Worm (Caenorhabditis elegans) whole organism, L2 larva: ENCODE measurements around the gene C29E4.11.

Experiments used
- C34F6.9 ChIP-seq: fragments of 150-350 bp; optimal IDR thresholded peaks from 2 replicates; lab custom pipeline; 2014; ENCODE audit warnings: missing biosample characterization, missing genetic modification characterization
- F13H6.1 ChIP-seq: sonication (generic microtip); optimal IDR thresholded peaks from 2 replicates; lab custom pipeline; 2016; ENCODE audit warnings: missing genetic modification characterization, missing compliant biosample characterization
- R02D3.7 ChIP-seq: fragments of 150-350 bp; optimal IDR thresholded peaks from 2 replicates; lab custom pipeline; 2014; ENCODE audit warnings: missing biosample characterization, missing genetic modification characterization
- Y55F3AM.14 ChIP-seq: fragments of 200-800 bp; sonication (Bioruptor generic); optimal IDR thresholded peaks from 2 replicates; lab custom pipeline; 2018; ENCODE audit warnings: mild to moderate bottlenecking, missing genetic modification characterization, missing compliant biosample characterization
- aly-2 ChIP-seq: fragments of 150-350 bp; optimal IDR thresholded peaks from 2 replicates; lab custom pipeline; 2014; ENCODE audit warnings: missing biosample characterization, missing genetic modification characterization
- ama-1 ChIP-seq: fragments of 150-350 bp; optimal IDR thresholded peaks from 2 replicates; lab custom pipeline; 2018; ENCODE audit warnings: inconsistent platforms
- blmp-1 ChIP-seq: sonication (generic microtip); optimal IDR thresholded peaks from 2 replicates; lab custom pipeline; 2017; ENCODE audit warnings: missing genetic modification characterization, mild to moderate bottlenecking, missing compliant biosample characterization, antibody characterized with exemption, moderate library complexity; ENCODE audit not compliant: insufficient read depth
- ceh-16 ChIP-seq: fragments of 150-350 bp; optimal IDR thresholded peaks from 2 replicates; lab custom pipeline; 2014; ENCODE audit warnings: missing biosample characterization, missing genetic modification characterization
- ceh-82 ChIP-seq: fragments of 150-350 bp; optimal IDR thresholded peaks from 2 replicates; lab custom pipeline; 2014; ENCODE audit warnings: missing biosample characterization, missing genetic modification characterization
- crh-2 ChIP-seq: sonication (generic microtip); optimal IDR thresholded peaks from 2 replicates; lab custom pipeline; 2017; ENCODE audit warnings: missing biosample characterization, missing genetic modification characterization
- dmd-4 ChIP-seq: sonication (generic microtip); optimal IDR thresholded peaks from 2 replicates; lab custom pipeline; 2017; ENCODE audit warnings: missing biosample characterization, missing genetic modification characterization
- egl-27 ChIP-seq: sonication (generic microtip); optimal IDR thresholded peaks from 3 replicates; lab custom pipeline; 2017; ENCODE audit warnings: missing biosample characterization, missing genetic modification reagents, missing genetic modification characterization
- elt-1 ChIP-seq: fragments of 150-350 bp; optimal IDR thresholded peaks from 2 replicates; lab custom pipeline; 2014; ENCODE audit warnings: missing biosample characterization, missing genetic modification characterization
- elt-3 ChIP-seq: sonication (generic microtip); optimal IDR thresholded peaks from 2 replicates; lab custom pipeline; 2017; ENCODE audit warnings: missing biosample characterization, missing genetic modification characterization
- fos-1 ChIP-seq: fragments of 150-350 bp; optimal IDR thresholded peaks from 2 replicates; lab custom pipeline; 2014; ENCODE audit warnings: missing biosample characterization, missing genetic modification characterization
- gmeb-1 ChIP-seq: fragments of 150-350 bp; optimal IDR thresholded peaks from 2 replicates; lab custom pipeline; 2014; ENCODE audit warnings: missing biosample characterization, missing genetic modification characterization
- lin-13 ChIP-seq: fragments of 150-350 bp; optimal IDR thresholded peaks from 2 replicates; lab custom pipeline; 2014; ENCODE audit warnings: missing biosample characterization, missing genetic modification reagents, missing genetic modification characterization
- lin-39 ChIP-seq: fragments of 150-350 bp; optimal IDR thresholded peaks from 2 replicates; lab custom pipeline; 2014; ENCODE audit warnings: missing biosample characterization, missing genetic modification reagents, missing genetic modification characterization
- lsy-2 ChIP-seq, 2 experiments: fragments of 150-350 bp in 1 of 2; sonication (generic microtip) in 1 of 2; optimal IDR thresholded peaks; 2 replicates each; lab custom pipeline; 2014 to 2017; ENCODE audit warnings: missing biosample characterization in 2 of 2, missing genetic modification characterization in 2 of 2
- mab-5 ChIP-seq: fragments of 150-350 bp; optimal IDR thresholded peaks from 2 replicates; lab custom pipeline; 2014; ENCODE audit warnings: missing biosample characterization, missing genetic modification characterization
- nhr-10 ChIP-seq: sonication (generic microtip); optimal IDR thresholded peaks from 2 replicates; lab custom pipeline; 2017; ENCODE audit warnings: missing biosample characterization, missing genetic modification characterization
- nhr-11 ChIP-seq: fragments of 150-350 bp; optimal IDR thresholded peaks from 2 replicates; lab custom pipeline; 2014; ENCODE audit warnings: missing biosample characterization, missing genetic modification characterization
- nhr-12 ChIP-seq: fragments of 150-350 bp; optimal IDR thresholded peaks from 2 replicates; lab custom pipeline; 2014; ENCODE audit warnings: missing biosample characterization, missing genetic modification characterization
- nhr-129 ChIP-seq: fragments of 150-350 bp; optimal IDR thresholded peaks from 2 replicates; lab custom pipeline; 2014; ENCODE audit warnings: missing biosample characterization, missing genetic modification characterization
- nhr-23 ChIP-seq: fragments of 150-350 bp; optimal IDR thresholded peaks from 2 replicates; lab custom pipeline; 2014; ENCODE audit warnings: missing biosample characterization, missing genetic modification reagents, missing genetic modification characterization
- nhr-25 ChIP-seq: fragments of 150-350 bp; sonication (generic microtip); optimal IDR thresholded peaks from 3 replicates; lab custom pipeline; 2014; ENCODE audit warnings: missing biosample characterization, missing genetic modification characterization
- nhr-77 ChIP-seq: fragments of 150-350 bp; optimal IDR thresholded peaks from 2 replicates; lab custom pipeline; 2014; ENCODE audit warnings: missing biosample characterization, missing genetic modification characterization
- peb-1 ChIP-seq: fragments of 150-350 bp; optimal IDR thresholded peaks from 2 replicates; lab custom pipeline; 2014; ENCODE audit warnings: missing biosample characterization, missing genetic modification characterization
- sem-4 ChIP-seq: fragments of 150-350 bp; optimal IDR thresholded peaks from 2 replicates; lab custom pipeline; 2014; ENCODE audit warnings: missing biosample characterization, missing genetic modification reagents, missing genetic modification characterization
- skn-1 ChIP-seq: sonication (generic microtip); optimal IDR thresholded peaks from 2 replicates; lab custom pipeline; 2017; ENCODE audit warnings: missing biosample characterization, missing genetic modification characterization
- unc-39 ChIP-seq: fragments of 150-350 bp; optimal IDR thresholded peaks from 2 replicates; lab custom pipeline; 2014; ENCODE audit warnings: missing biosample characterization, missing genetic modification characterization
- unc-55 ChIP-seq: fragments of 150-350 bp; sonication (generic microtip); optimal IDR thresholded peaks from 3 replicates; lab custom pipeline; 2014; ENCODE audit warnings: missing biosample characterization, missing genetic modification reagents, missing genetic modification characterization
- ztf-1 ChIP-seq: fragments of 200-800 bp; sonication (Bioruptor generic); conservative IDR thresholded peaks from 2 replicates; pipeline ENCODE4 v1.3.6; 2022; ENCODE audit warnings: missing genetic modification characterization, missing compliant biosample characterization
- ztf-11 ChIP-seq: sonication (generic microtip); optimal IDR thresholded peaks from 2 replicates; lab custom pipeline; 2017; ENCODE audit warnings: missing biosample characterization, missing genetic modification characterization
- ztf-4 ChIP-seq: fragments of 150-350 bp; optimal IDR thresholded peaks from 2 replicates; lab custom pipeline; 2014; ENCODE audit warnings: missing biosample characterization, missing genetic modification characterization

C29E4.11 gene

DNA sequence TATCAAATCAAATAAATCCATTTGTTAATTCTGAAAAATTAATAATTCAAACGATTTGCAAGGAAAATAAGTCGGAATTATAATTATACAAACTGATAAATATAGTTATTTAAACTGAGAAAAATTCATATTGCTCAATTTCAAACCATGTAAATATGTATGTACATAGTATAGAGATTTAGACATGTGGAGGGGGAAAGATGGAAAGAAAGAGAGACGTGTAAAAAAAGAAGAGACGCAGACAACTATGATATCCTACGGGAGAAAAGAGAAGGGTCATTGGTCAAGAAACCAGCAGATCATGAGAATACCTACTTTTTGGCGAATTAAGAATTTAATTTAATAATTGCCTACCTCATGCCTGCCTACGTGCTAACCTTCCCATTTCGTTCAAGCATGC is at the start of gene C29E4.11:
C29E4.11 (minus strand) TSS at position 30 of the 400 bp plus-strand sequence.
- peak; percentile 74 for TF ChIP-seq C34F6.9 (tag; lab: Kevin White, UChicago)
- peak in 1 of 2 experiments; percentile 40 for TF ChIP-seq lsy-2 (tag; optimal IDR thresholded peaks at IDR 0.05; lab: Kevin White, UChicago)
- TF ChIP-seq ama-1 (lab: Kevin White, UChicago) = no peak
- peak; percentile 40 for TF ChIP-seq unc-55 (GFP tag; lab: Kevin White, UChicago)

DNA sequence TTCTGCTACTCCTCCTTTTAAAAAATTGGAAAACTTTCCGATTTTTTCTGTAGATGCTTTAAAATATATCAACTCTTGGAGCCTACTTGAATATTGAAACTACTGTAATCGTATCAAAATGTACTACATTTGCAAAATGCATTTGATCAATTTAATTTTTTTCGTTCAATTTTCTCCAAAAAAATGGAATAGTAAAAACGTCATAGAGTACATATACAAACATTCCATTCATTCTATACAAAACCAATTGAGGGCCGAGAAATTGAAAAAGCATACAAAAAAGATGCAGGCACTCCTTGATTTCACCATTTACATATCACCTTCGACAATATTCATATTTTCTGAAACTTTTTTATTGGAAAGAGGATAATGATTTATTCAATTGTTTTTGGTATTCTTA is 46.2 kb upstream of the C29E4.11 start, which contains the start of gene C06G4.6:
C06G4.6 (plus strand) TSS at position 301 of the 400 bp plus-strand sequence.
- TF ChIP-seq ztf-4 (tag; lab: Kevin White, UChicago) (no peak), F13H6.1 (tag; lab: Kevin White, UChicago) (no peak), nhr-77 (tag; lab: Kevin White, UChicago) (no peak)
- TF ChIP-seq, all 48 proteins: peak for 0

DNA sequence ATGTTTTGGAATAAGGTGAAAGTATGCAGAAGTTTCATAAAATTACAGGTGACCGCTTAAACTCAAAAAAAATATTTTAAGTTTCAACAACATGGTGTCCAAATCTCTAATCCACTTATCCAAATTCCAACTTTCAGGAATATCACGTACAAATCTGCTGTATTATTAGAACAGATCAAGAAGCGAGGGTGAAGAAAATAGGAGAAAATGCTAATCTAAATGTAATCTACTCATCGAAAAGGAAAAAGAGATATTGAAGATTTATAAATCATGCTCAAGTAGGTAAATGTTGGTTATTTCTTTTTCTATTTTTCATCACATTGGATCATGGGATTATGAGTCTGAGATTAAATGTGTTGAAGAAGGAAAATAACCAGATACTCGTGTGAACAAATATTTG is 43.6 kb upstream of the C29E4.11 start:
- TF ChIP-seq dmd-4 (tag; lab: Kevin White, UChicago) (no peak), gmeb-1 (no peak), crh-2 (tag; lab: Kevin White, UChicago) (no peak), nhr-10 (tag; lab: Kevin White, UChicago) (no peak), nhr-23 (no peak), nhr-129 (tag; lab: Kevin White, UChicago) (no peak), peb-1 (no peak), sem-4 (tag; lab: Kevin White, UChicago) (no peak), lin-39 (tag; lab: Kevin White, UChicago) (no peak), elt-3 (no peak)

DNA sequence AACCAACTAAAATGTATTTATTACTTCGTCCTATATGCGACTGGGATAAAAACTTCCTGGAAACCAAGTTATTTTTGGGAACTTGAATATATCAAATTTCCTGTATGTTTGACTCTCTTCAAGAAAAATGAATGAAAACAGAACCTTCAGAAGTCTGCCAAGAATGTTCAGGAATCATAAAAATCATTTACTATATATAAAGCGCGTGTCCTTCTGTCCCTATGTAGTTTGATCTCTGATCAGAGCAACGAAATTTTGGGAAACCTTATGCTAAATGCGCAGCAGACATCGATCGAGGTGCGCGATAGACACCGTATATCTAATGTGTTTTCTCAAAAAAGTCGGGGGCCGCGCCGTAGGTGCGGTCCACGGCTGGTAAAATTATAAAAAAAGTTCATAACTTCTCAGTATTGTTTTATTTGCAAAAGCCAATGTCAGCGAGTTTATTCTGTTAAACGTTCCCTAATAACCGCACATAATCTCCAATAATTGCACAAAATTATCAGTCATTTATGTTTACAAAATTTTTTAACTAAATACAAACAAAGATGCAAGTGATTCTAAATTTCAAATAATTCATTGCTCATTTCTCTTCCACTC is 39.6 kb upstream of the C29E4.11 start:
- no peak for TF ChIP-seq lin-39 (tag; lab: Kevin White, UChicago)
- TF ChIP-seq peb-1 = no peak
- TF ChIP-seq ceh-82 (tag; lab: Kevin White, UChicago) = no peak
- TF ChIP-seq sem-4 (tag; lab: Kevin White, UChicago) = no peak
- TF ChIP-seq mab-5 (tag; lab: Kevin White, UChicago) = no peak
- no peak for TF ChIP-seq blmp-1 (tag; lab: Kevin White, UChicago)
- TF ChIP-seq nhr-25 (tag; lab: Kevin White, UChicago) = no peak
- TF ChIP-seq ceh-16 = no peak
- no peak for TF ChIP-seq C34F6.9 (tag; lab: Kevin White, UChicago)
- TF ChIP-seq elt-3 = no peak
- no peak for TF ChIP-seq skn-1 (tag; lab: Kevin White, UChicago)
- no peak for TF ChIP-seq gmeb-1
- TF ChIP-seq ztf-4 (tag; lab: Kevin White, UChicago) = no peak

DNA sequence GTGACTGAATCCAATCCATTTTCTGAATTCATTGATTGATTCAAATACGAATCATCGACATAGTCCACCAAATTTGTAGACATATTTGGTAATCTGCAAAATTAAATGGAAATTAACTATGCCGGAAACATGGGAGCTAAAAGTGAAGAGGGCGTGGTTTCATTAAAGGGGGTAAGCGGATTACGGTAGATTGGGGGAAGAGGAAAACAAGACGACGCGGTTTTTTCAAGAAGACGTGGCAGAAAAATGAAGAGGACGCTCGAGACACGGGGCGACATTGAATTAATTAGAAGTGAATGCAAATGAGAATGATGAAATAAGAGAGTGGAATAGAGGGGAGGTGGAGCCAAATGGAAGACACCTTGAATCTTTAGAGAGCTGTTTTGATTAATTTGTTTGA is 38.4 kb upstream of the C29E4.11 start, which contains the start of gene npr-17:
npr-17 (minus strand) TSS at position 101 of the 400 bp plus-strand sequence.
- TF ChIP-seq fos-1 (tag; lab: Kevin White, UChicago) (no peak), elt-3 (no peak), unc-39 (no peak), nhr-11 (tag; lab: Kevin White, UChicago) (no peak), aly-2 (tag; lab: Kevin White, UChicago) (no peak)
- TF ChIP-seq, all 48 proteins: peak for 0

- no peak for TF ChIP-seq nhr-12
- TF ChIP-seq elt-1 (tag; lab: Kevin White, UChicago) = no peak
- TF ChIP-seq F13H6.1 (tag; lab: Kevin White, UChicago) = no peak
- TF ChIP-seq ceh-82 (tag; lab: Kevin White, UChicago) = no peak
- no peak for TF ChIP-seq egl-27
- TF ChIP-seq C34F6.9 (tag; lab: Kevin White, UChicago) = no peak
- no peak for TF ChIP-seq ztf-4 (tag; lab: Kevin White, UChicago)
- TF ChIP-seq ceh-16 = no peak
- TF ChIP-seq peb-1 = no peak
- no peak for TF ChIP-seq R02D3.7 (tag; lab: Kevin White, UChicago)
- TF ChIP-seq ztf-11 (tag; lab: Kevin White, UChicago) = no peak
- no peak for TF ChIP-seq ztf-1 (GFP tag; lab: Robert Waterston, UW)
- TF ChIP-seq lin-13 (GFP tag; lab: Kevin White, UChicago) = no peak
- no peak for TF ChIP-seq nhr-25 (tag; lab: Kevin White, UChicago)
- TF ChIP-seq Y55F3AM.14 = no peak
- TF ChIP-seq dmd-4 (tag; lab: Kevin White, UChicago) = no peak
- TF ChIP-seq unc-55 (GFP tag; lab: Kevin White, UChicago) = no peak
- TF ChIP-seq nhr-23 = no peak
- TF ChIP-seq gmeb-1 = no peak
- TF ChIP-seq, all 48 proteins: peak for 0
Observed at ce11 chrIII:7986585-7987171, 28.8 kb upstream of the C29E4.11 start, which contains the start of gene hrpk-2. Gene hrpk-2, plus strand, starts transcription at chrIII:7987121.
